Worm (Caenorhabditis elegans) whole organism, mixed stage, embryonic: ENCODE data around the gene C24D10.5.

Experiments used
- ces-1 ChIP-seq: fragments of 150-350 bp; optimal IDR thresholded peaks from 2 replicates; lab custom pipeline; 2014; ENCODE audit warnings: missing biosample characterization, missing genetic modification reagents, missing genetic modification characterization
- lin-32 ChIP-seq: fragments of 200-800 bp; sonication (Bioruptor generic); optimal IDR thresholded peaks from 2 replicates; lab custom pipeline; 2018; ENCODE audit warnings: mild to moderate bottlenecking, missing genetic modification characterization, missing compliant biosample characterization
- mep-1 ChIP-seq: fragments of 150-350 bp; optimal IDR thresholded peaks from 2 replicates; lab custom pipeline; 2017; ENCODE audit warnings: missing biosample characterization, missing genetic modification reagents, missing genetic modification characterization, inconsistent platforms
- mls-2 ChIP-seq: sonication (generic microtip); optimal IDR thresholded peaks from 2 replicates; lab custom pipeline; 2016; ENCODE audit warnings: mild to moderate bottlenecking, missing genetic modification characterization, moderate library complexity, missing compliant biosample characterization
- nhr-12 ChIP-seq: fragments of 150-350 bp; optimal IDR thresholded peaks from 2 replicates; lab custom pipeline; 2014; ENCODE audit warnings: missing biosample characterization, missing genetic modification characterization
- pha-4 ChIP-seq: fragments of 150-350 bp; optimal IDR thresholded peaks from 2 replicates; lab custom pipeline; 2018; ENCODE audit warnings: missing biosample characterization, missing genetic modification reagents, missing genetic modification characterization
- snpc-4 ChIP-seq: fragments of 150-350 bp; optimal IDR thresholded peaks from 2 replicates; lab custom pipeline; 2014; ENCODE audit warnings: missing biosample characterization, missing genetic modification characterization
- unc-62 ChIP-seq: fragments of 150-350 bp; optimal IDR thresholded peaks from 2 replicates; lab custom pipeline; 2014; ENCODE audit warnings: missing biosample characterization, missing genetic modification reagents, missing genetic modification characterization
- ztf-11 ChIP-seq: fragments of 150-350 bp; optimal IDR thresholded peaks from 2 replicates; lab custom pipeline; 2014; ENCODE audit warnings: missing biosample characterization, missing genetic modification characterization

DNA sequence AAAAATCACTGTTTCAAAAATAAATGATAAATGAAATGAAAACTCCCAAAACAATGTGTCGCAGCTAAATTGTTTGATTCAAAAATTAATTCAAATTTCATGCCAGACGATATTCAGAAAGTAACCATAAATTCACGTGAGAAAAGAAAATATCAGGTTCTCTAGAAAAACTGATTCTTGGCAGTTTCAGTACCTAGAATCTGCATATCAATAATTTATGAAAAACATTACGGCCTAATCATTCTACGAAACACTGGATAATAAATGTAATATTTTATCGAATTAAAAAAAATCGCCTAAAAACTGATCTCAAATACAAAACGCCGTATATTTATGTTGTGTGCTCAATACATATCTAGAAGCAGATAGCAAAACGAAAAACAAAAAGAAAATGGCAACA is 50.9 kb downstream of the C24D10.5 start:
- TF ChIP-seq ztf-11 (tag; lab: Kevin White, UChicago) (no peak), snpc-4 (tag; lab: Kevin White, UChicago) (no peak), unc-62 (GFP tag; lab: Kevin White, UChicago) (no peak), ces-1 (GFP tag; lab: Kevin White, UChicago) (no peak), mep-1 (tag; lab: Kevin White, UChicago) (no peak), lin-32 (GFP tag; lab: Kevin White, UChicago) (no peak), pha-4 (tag; lab: Kevin White, UChicago) (no peak), mls-2 (no peak), nhr-12 (tag; lab: Kevin White, UChicago) (no peak)
